Worm (Caenorhabditis elegans) whole organism, L3 larva: Measurements from ENCODE around the gene F31B9.2.
A peak's percentile ranks its signal among the peaks of the same experiment; 100 is the strongest.

ENCODE experiments used
- R02D3.7 ChIP-seq: fragments of 150-350 bp; optimal IDR thresholded peaks from 2 replicates; lab custom pipeline; 2014; ENCODE audit warnings: missing biosample characterization, missing genetic modification characterization
- aly-2 ChIP-seq: fragments of 150-350 bp; optimal IDR thresholded peaks from 2 replicates; lab custom pipeline; 2014; ENCODE audit warnings: missing biosample characterization, missing genetic modification characterization
- ama-1 ChIP-seq: fragments of 150-350 bp; optimal IDR thresholded peaks from 2 replicates; lab custom pipeline; 2018
- ceh-28 ChIP-seq: fragments of 150-350 bp; optimal IDR thresholded peaks from 2 replicates; lab custom pipeline; 2014; ENCODE audit warnings: missing biosample characterization, missing genetic modification reagents, missing genetic modification characterization
- daf-12 ChIP-seq: fragments of 150-350 bp; optimal IDR thresholded peaks from 2 replicates; lab custom pipeline; 2014; ENCODE audit warnings: missing biosample characterization, missing genetic modification reagents, missing genetic modification characterization
- egl-27 ChIP-seq: sonication (generic microtip); optimal IDR thresholded peaks from 4 replicates; lab custom pipeline; 2017; ENCODE audit warnings: missing biosample characterization, missing genetic modification reagents, missing genetic modification characterization
- egl-5 ChIP-seq: fragments of 150-350 bp; optimal IDR thresholded peaks from 2 replicates; lab custom pipeline; 2017; ENCODE audit warnings: missing biosample characterization, missing genetic modification reagents, missing genetic modification characterization, inconsistent platforms
- elt-1 ChIP-seq: fragments of 150-350 bp; optimal IDR thresholded peaks from 2 replicates; lab custom pipeline; 2014; ENCODE audit warnings: missing biosample characterization, missing genetic modification characterization
- elt-2 ChIP-seq: sonication (generic microtip); optimal IDR thresholded peaks from 2 replicates; lab custom pipeline; 2016; ENCODE audit warnings: missing genetic modification reagents, mild to moderate bottlenecking, missing genetic modification characterization, missing compliant biosample characterization
- elt-3 ChIP-seq, 3 experiments: fragments of 150-350 bp in 1 of 3; sonication (generic microtip) in 2 of 3; optimal IDR thresholded peaks; 2 replicates in 2 of 3; 4 replicates in 1 of 3; lab custom pipeline; 2014 to 2017; ENCODE audit warnings: missing biosample characterization in 3 of 3, missing genetic modification characterization in 3 of 3
- eor-1 ChIP-seq, 2 experiments: fragments of 150-350 bp; optimal IDR thresholded peaks; 2 replicates each; lab custom pipeline; 2014 to 2018; ENCODE audit warnings: missing biosample characterization in 2 of 2, missing genetic modification characterization in 2 of 2
- fkh-2 ChIP-seq: fragments of 150-350 bp; optimal IDR thresholded peaks from 2 replicates; lab custom pipeline; 2014; ENCODE audit warnings: missing biosample characterization, missing genetic modification reagents, missing genetic modification characterization
- fos-1 ChIP-seq: fragments of 150-350 bp; optimal IDR thresholded peaks from 2 replicates; lab custom pipeline; 2014; ENCODE audit warnings: missing biosample characterization, missing genetic modification characterization
- lin-15B ChIP-seq: fragments of 150-350 bp; optimal IDR thresholded peaks from 2 replicates; lab custom pipeline; 2014; ENCODE audit warnings: missing biosample characterization, missing genetic modification characterization
- lin-39 ChIP-seq: fragments of 150-350 bp; optimal IDR thresholded peaks from 2 replicates; lab custom pipeline; 2018; ENCODE audit warnings: missing biosample characterization, missing genetic modification reagents, missing genetic modification characterization
- lsy-12 ChIP-seq: sonication (generic microtip); optimal IDR thresholded peaks from 2 replicates; lab custom pipeline; 2016; ENCODE audit warnings: mild to moderate bottlenecking, missing genetic modification characterization, missing compliant biosample characterization
- mml-1 ChIP-seq: fragments of 150-350 bp; sonication (generic microtip); optimal IDR thresholded peaks from 3 replicates; lab custom pipeline; 2014; ENCODE audit warnings: missing biosample characterization, missing genetic modification characterization
- nfya-1 ChIP-seq: sonication (generic microtip); optimal IDR thresholded peaks from 2 replicates; lab custom pipeline; 2017; ENCODE audit warnings: missing genetic modification characterization, mild to moderate bottlenecking, missing compliant biosample characterization, antibody characterized with exemption, moderate library complexity; ENCODE audit not compliant: insufficient read depth
- nhr-11 ChIP-seq: fragments of 150-350 bp; optimal IDR thresholded peaks from 2 replicates; lab custom pipeline; 2014; ENCODE audit warnings: missing biosample characterization, missing genetic modification characterization
- nhr-12 ChIP-seq: fragments of 150-350 bp; optimal IDR thresholded peaks from 2 replicates; lab custom pipeline; 2014; ENCODE audit warnings: missing biosample characterization, missing genetic modification characterization
- nhr-23 ChIP-seq: fragments of 150-350 bp; optimal IDR thresholded peaks from 2 replicates; lab custom pipeline; 2014; ENCODE audit warnings: missing biosample characterization, missing genetic modification reagents, missing genetic modification characterization
- nhr-28 ChIP-seq: fragments of 150-350 bp; optimal IDR thresholded peaks from 2 replicates; lab custom pipeline; 2014; ENCODE audit warnings: missing biosample characterization, missing genetic modification characterization
- nhr-43 ChIP-seq: sonication (generic microtip); optimal IDR thresholded peaks from 2 replicates; lab custom pipeline; 2016; ENCODE audit warnings: mild to moderate bottlenecking, missing genetic modification characterization, missing compliant biosample characterization; ENCODE audit not compliant: poor library complexity, severe bottlenecking
- nhr-67 ChIP-seq: fragments of 150-350 bp; optimal IDR thresholded peaks from 2 replicates; lab custom pipeline; 2014; ENCODE audit warnings: missing biosample characterization, missing genetic modification characterization
- nhr-77 ChIP-seq: fragments of 150-350 bp; optimal IDR thresholded peaks from 2 replicates; lab custom pipeline; 2014; ENCODE audit warnings: missing biosample characterization, missing genetic modification characterization
- sea-2 ChIP-seq: fragments of 150-350 bp; sonication (generic microtip); optimal IDR thresholded peaks from 4 replicates; lab custom pipeline; 2014; ENCODE audit warnings: missing biosample characterization, missing genetic modification reagents, missing genetic modification characterization
- snpc-4 ChIP-seq: fragments of 150-350 bp; optimal IDR thresholded peaks from 2 replicates; lab custom pipeline; 2014; ENCODE audit warnings: missing biosample characterization, missing genetic modification characterization
- tbx-2 ChIP-seq: sonication (generic microtip); optimal IDR thresholded peaks from 2 replicates; lab custom pipeline; 2016; ENCODE audit warnings: mild to moderate bottlenecking, missing genetic modification characterization, missing compliant biosample characterization
- unc-39 ChIP-seq: sonication (generic microtip); optimal IDR thresholded peaks from 4 replicates; lab custom pipeline; 2017; ENCODE audit warnings: missing biosample characterization, missing genetic modification characterization
- unc-62 ChIP-seq: fragments of 150-350 bp; sonication (generic microtip); optimal IDR thresholded peaks from 4 replicates; lab custom pipeline; 2014; ENCODE audit warnings: missing biosample characterization, missing genetic modification reagents, missing genetic modification characterization
- ztf-11 ChIP-seq: fragments of 150-350 bp; optimal IDR thresholded peaks from 2 replicates; lab custom pipeline; 2014; ENCODE audit warnings: missing biosample characterization, missing genetic modification characterization
- ztf-4 ChIP-seq: fragments of 150-350 bp; optimal IDR thresholded peaks from 2 replicates; lab custom pipeline; 2014; ENCODE audit warnings: missing biosample characterization, missing genetic modification characterization

Gene F31B9.2

DNA sequence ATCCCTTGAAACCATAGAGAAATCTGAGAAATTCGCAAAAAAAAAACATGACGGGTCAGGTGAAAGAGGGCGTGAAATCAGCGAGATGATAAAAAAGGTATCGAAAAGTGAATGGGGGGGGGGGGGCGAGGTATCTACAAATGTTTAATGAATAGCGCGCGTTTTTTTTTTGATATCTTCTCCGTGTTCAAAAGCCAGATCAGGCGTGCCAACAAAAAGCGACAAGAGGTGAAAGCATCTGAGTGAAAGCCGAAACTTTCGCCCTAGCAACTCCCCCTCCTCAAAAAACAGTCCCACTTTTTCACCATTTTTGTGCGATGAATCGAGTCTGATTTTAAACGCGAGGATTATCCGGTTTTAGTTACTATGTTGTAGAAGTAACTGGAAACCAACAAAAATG, 29.2 kb upstream of the F31B9.2 start:
- TF ChIP-seq egl-27 (tag; lab: Kevin White, UChicago) (no peak), nhr-43 (tag; lab: Kevin White, UChicago) (no peak), fos-1 (tag; lab: Kevin White, UChicago) (no peak), elt-2 (no peak), nfya-1 (tag; lab: Kevin White, UChicago) (no peak), daf-12 (tag; lab: Kevin White, UChicago) (no peak), ztf-4 (tag; lab: Kevin White, UChicago) (no peak), egl-5 (tag; lab: Kevin White, UChicago) (no peak), nhr-67 (no peak), aly-2 (tag; lab: Kevin White, UChicago) (no peak), tbx-2 (no peak), nhr-11 (tag; lab: Kevin White, UChicago) (no peak), lin-15B (no peak), nhr-23 (no peak), R02D3.7 (tag; lab: Kevin White, UChicago) (no peak), elt-1 (tag; lab: Kevin White, UChicago) (no peak), mml-1 (tag; lab: Kevin White, UChicago) (no peak), snpc-4 (tag; lab: Kevin White, UChicago) (no peak), nhr-28 (tag; lab: Kevin White, UChicago) (no peak), lsy-12 (no peak)

DNA sequence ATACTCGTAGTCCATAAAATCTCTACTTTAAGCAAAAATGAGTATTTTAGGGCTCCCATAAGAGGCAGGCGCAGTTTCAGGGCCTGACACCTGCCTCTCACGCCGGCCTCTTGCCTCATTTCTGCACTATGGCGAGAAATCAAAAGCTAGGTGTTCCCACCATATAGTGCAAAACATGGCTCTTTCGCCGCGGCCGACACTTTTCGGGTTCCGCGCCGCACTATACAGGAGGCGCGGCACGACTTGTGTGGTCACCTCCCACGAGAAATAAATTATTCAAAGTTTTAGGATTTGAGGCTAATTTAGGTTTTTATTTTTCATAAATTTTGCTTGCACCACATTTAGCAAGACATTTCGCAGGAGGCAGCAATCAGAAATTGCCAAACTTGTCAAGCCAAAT, 24.6 kb upstream of the F31B9.2 start:
- TF ChIP-seq fkh-2 (tag; lab: Kevin White, UChicago) (no peak), daf-12 (tag; lab: Kevin White, UChicago) (no peak), snpc-4 (tag; lab: Kevin White, UChicago) (peak; percentile 30)

DNA sequence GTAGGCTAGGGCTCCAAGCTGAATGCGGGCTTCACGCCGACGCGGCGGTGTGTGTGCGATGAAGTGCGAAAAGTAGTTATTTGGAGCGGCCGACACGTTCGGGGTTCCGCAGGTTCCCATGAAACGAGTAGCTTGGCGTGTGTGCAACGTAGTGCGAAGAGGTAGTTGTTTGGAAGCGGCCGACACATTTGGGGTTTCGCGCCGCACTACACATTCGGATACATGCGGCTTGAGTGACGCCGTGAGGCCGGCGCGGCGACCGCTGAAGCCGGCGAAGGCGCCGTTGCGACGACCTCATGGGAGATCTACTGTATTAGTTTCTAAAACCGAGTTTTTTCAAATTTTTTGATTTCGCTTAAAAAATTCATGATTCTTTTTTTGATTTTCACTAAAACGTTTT, 16.0 kb upstream of the F31B9.2 start:
- TF ChIP-seq ama-1 (lab: Kevin White, UChicago) (no peak), unc-39 (tag; lab: Kevin White, UChicago) (no peak), fos-1 (tag; lab: Kevin White, UChicago) (no peak), nhr-23 (no peak), sea-2 (no peak), elt-2 (no peak), nhr-12 (no peak), elt-1 (tag; lab: Kevin White, UChicago) (no peak), nhr-11 (tag; lab: Kevin White, UChicago) (no peak), fkh-2 (tag; lab: Kevin White, UChicago) (no peak), nhr-77 (no peak), lin-39 (tag; lab: Kevin White, UChicago) (no peak), ztf-4 (tag; lab: Kevin White, UChicago) (no peak)

DNA sequence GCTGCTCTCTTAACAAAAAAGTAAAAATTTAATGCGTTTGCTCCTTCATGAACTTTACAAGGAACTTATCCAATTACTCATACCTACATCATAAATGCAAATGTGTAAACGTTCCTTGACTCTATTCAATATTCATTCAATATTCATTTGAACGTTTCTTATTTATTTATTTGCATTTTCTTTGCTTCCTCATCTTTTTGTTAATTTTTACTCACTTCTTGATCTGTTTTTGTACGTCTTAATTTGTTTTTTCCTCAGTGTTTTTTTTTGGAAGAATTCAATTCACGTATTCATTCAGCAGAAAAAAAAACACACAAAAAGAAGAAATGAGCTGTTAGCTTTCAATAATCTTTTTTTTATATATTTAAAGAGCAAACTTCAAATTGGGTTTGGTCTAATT, 14.3 kb upstream of the F31B9.2 start:
- TF ChIP-seq nfya-1 (tag; lab: Kevin White, UChicago) (no peak), unc-62 (GFP tag; lab: Kevin White, UChicago) (no peak), egl-27 (tag; lab: Kevin White, UChicago) (no peak), eor-1 (tag; optimal IDR thresholded peaks at IDR 0.05; lab: Kevin White, UChicago) (no peak), aly-2 (tag; lab: Kevin White, UChicago) (no peak), ceh-28 (tag; lab: Kevin White, UChicago) (no peak), nhr-28 (tag; lab: Kevin White, UChicago) (no peak), lin-39 (tag; lab: Kevin White, UChicago) (no peak), nhr-23 (no peak), ztf-4 (tag; lab: Kevin White, UChicago) (no peak), nhr-43 (tag; lab: Kevin White, UChicago) (no peak), nhr-12 (no peak), R02D3.7 (tag; lab: Kevin White, UChicago) (no peak), ztf-11 (no peak), ama-1 (lab: Kevin White, UChicago) (no peak), elt-3 (tag; optimal IDR thresholded peaks at IDR 0.05; lab: Kevin White, UChicago) (no peak)

DNA sequence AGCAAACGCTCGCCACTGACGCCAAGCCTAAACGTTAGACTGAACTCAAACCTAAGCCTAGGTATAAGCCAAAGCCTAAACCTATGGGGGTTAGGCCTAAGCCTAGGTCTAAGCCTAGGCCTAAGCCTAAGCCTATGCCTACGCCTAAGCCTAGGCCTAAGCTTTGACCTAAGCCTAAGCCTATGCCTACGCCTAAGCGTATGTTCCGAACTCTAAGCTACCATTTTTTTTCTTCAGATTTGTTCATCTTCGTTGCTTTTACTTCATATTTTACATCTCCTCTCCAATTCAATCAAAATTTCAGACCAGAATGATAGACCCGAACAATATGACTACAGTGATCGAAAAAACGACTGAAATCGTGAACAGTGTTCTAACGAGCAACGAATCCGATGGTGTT, 6.8 kb upstream of the F31B9.2 start, which contains the start of gene npr-33:
Gene npr-33, plus strand, starts transcription at position 301 of the 400 bp plus-strand sequence.
- TF ChIP-seq elt-2: no peak
- TF ChIP-seq, all 47 proteins: peak for 0
